Worm (Caenorhabditis elegans): Measurements from ENCODE around the gene vit-2.

- TF ChIP-seq unc-39 (tag; optimal IDR thresholded peaks at IDR 0.05) (no peak), lsy-2 (tag; optimal IDR thresholded peaks at IDR 0.05) (no peak), lin-13 (GFP tag; optimal IDR thresholded peaks at IDR 0.05) (no peak), fos-1 (tag; optimal IDR thresholded peaks at IDR 0.05) (no peak), sma-9 (GFP tag; optimal IDR thresholded peaks at IDR 0.05) (no peak), sma-9 (tag; optimal IDR thresholded peaks at IDR 0.05) (no peak), nhr-12 (tag; optimal IDR thresholded peaks at IDR 0.05) (no peak), nhr-21 (tag; optimal IDR thresholded peaks at IDR 0.05) (no peak), ZK546.5 (tag; optimal IDR thresholded peaks at IDR 0.05) (no peak), nhr-25 (tag; optimal IDR thresholded peaks at IDR 0.05) (no peak), snpc-4 (tag; optimal IDR thresholded peaks at IDR 0.05) (no peak), nhr-77 (tag; optimal IDR thresholded peaks at IDR 0.05) (no peak), alr-1 (tag; optimal IDR thresholded peaks at IDR 0.05) (no peak), egl-27 (tag; optimal IDR thresholded peaks at IDR 0.05) (no peak)
Observed at ce11 chrX:5119686-5120085, 18.8 kb downstream of the vit-2 start.

Data from whole organism, L2 larva.